Fruit fly (Drosophila melanogaster): Measurements from ENCODE around the gene CG4598.

The CG4598 gene

dm6 chr2L:9947265-9947664 is 28.8 kb downstream of the CG4598 start, which contains the start of gene CG5853 (continued):
- TF ChIP-seq lbe (GFP tag; optimal IDR thresholded peaks at IDR 0.05) (peak; percentile 49), vfl (GFP tag; optimal IDR thresholded peaks at IDR 0.05) (no peak), ttk (GFP tag; IDR thresholded peaks at IDR 0.05) (no peak), her (GFP tag; optimal IDR thresholded peaks at IDR 0.05) (no peak), CG13296 (GFP tag; optimal IDR thresholded peaks at IDR 0.05) (no peak), CG9727 (GFP tag; optimal IDR thresholded peaks at IDR 0.05) (no peak), danr (GFP tag; IDR thresholded peaks at IDR 0.05) (no peak), CG8089 (GFP tag; optimal IDR thresholded peaks at IDR 0.05) (no peak), CG8765 (GFP tag; IDR thresholded peaks at IDR 0.05) (no peak), abd-A (tag; optimal IDR thresholded peaks at IDR 0.05) (no peak), Bgb (GFP tag; IDR thresholded peaks at IDR 0.05; ENCODE audit: partially characterized antibody) (no peak; the same call in 1 of the 2 replicates), klu (GFP tag; IDR thresholded peaks at IDR 0.05) (no peak), tx (GFP tag; optimal IDR thresholded peaks at IDR 0.05) (no peak), twi (tag; optimal IDR thresholded peaks at IDR 0.05) (no peak), tap (tag; optimal IDR thresholded peaks at IDR 0.05) (no peak), Atf6 (GFP tag; IDR thresholded peaks at IDR 0.05) (peak; percentile 28; the same call in 1 of the 2 replicates), Gug (GFP tag; IDR thresholded peaks at IDR 0.05) (no peak), nerfin-2 (GFP tag; IDR thresholded peaks at IDR 0.05; ENCODE audit: partially characterized antibody) (no peak), Elba2 (GFP tag; optimal IDR thresholded peaks at IDR 0.05) (no peak), CG17361 (GFP tag; IDR thresholded peaks at IDR 0.05) (no peak), en (GFP tag; optimal IDR thresholded peaks at IDR 0.05) (no peak), salm (tag; optimal IDR thresholded peaks at IDR 0.05) (no peak), cato (GFP tag; optimal IDR thresholded peaks at IDR 0.05; ENCODE audit: borderline replicate concordance) (no peak), CG2889 (GFP tag; IDR thresholded peaks at IDR 0.05) (no peak), CG14710 (tag; optimal IDR thresholded peaks at IDR 0.05) (no peak), gro (GFP tag; optimal IDR thresholded peaks at IDR 0.05) (no peak), CG9876 (GFP tag; optimal IDR thresholded peaks at IDR 0.05) (no peak), crol (GFP tag; IDR thresholded peaks at IDR 0.05) (no peak), hkb (optimal IDR thresholded peaks at IDR 0.05) (no peak), hkb (GFP tag; IDR thresholded peaks at IDR 0.05) (no peak), shn (GFP tag; optimal IDR thresholded peaks at IDR 0.05) (no peak), eve (GFP tag; optimal IDR thresholded peaks at IDR 0.05) (no peak), ERR (GFP tag; optimal IDR thresholded peaks at IDR 0.05) (no peak), CG3163 (GFP tag; optimal IDR thresholded peaks at IDR 0.05) (peak; percentile 25), CG12942 (GFP tag; optimal IDR thresholded peaks at IDR 0.05) (no peak), CG12769 (tag; optimal IDR thresholded peaks at IDR 0.05) (peak; percentile 99), CG11247 (GFP tag; IDR thresholded peaks at IDR 0.05) (0 out of 2 replicates have a peak, but pooled peaks have one; percentile 40), CoRest (tag; optimal IDR thresholded peaks at IDR 0.05) (no peak), CG4707 (GFP tag; optimal IDR thresholded peaks at IDR 0.05) (no peak), ftz-f1 (GFP tag; optimal IDR thresholded peaks at IDR 0.05) (peak; percentile 35), Ets65A (GFP tag) (no peak), lov (optimal IDR thresholded peaks at IDR 0.05) (no peak), lov (GFP tag; IDR thresholded peaks at IDR 0.05) (no peak), eyg (GFP tag; optimal IDR thresholded peaks at IDR 0.05) (no peak), z (GFP tag; IDR thresholded peaks at IDR 0.05) (0 out of 3 replicates have a peak, but pooled peaks have one; percentile 28), CG3065 (GFP tag; optimal IDR thresholded peaks at IDR 0.05) (no peak), gce (GFP tag; IDR thresholded peaks at IDR 0.05) (no peak), stwl (tag; optimal IDR thresholded peaks at IDR 0.05) (no peak), CkIIα-i1 (GFP tag; IDR thresholded peaks at IDR 0.05) (no peak), chm (GFP tag; IDR thresholded peaks at IDR 0.05) (no peak), sima (GFP tag; optimal IDR thresholded peaks at IDR 0.05) (no peak), CG12104 (GFP tag; optimal IDR thresholded peaks at IDR 0.05) (no peak), ato (GFP tag; IDR thresholded peaks at IDR 0.05; ENCODE audit: partially characterized antibody) (no peak), CG13624 (GFP tag; optimal IDR thresholded peaks at IDR 0.05) (no peak)

Data from whole organism, embryonic.